Fruit fly (Drosophila melanogaster) Kc167 (cell line): Measurements from ENCODE around the gene CG7694.

ENCODE experiments used
- Myc ChIP-seq: fragments of >200 bp; optimal IDR thresholded peaks from 2 replicates; lab custom pipeline; 2017; ENCODE audit warnings: missing external identifiers
- Sin3A ChIP-seq: fragments of >200 bp; optimal IDR thresholded peaks from 2 replicates; lab custom pipeline; 2018; ENCODE audit warnings: missing external identifiers
- h ChIP-seq: fragments of >200 bp; optimal IDR thresholded peaks from 3 replicates; lab custom pipeline; 2018; ENCODE audit warnings: missing external identifiers
- insv ChIP-seq: fragments of >200 bp; optimal IDR thresholded peaks from 3 replicates; lab custom pipeline; 2018; ENCODE audit warnings: missing external identifiers
- psq ChIP-seq: fragments of >200 bp; optimal IDR thresholded peaks from 2 replicates; lab custom pipeline; 2017; ENCODE audit warnings: missing external identifiers
- ttk ChIP-seq: sonication (Bioruptor generic); optimal IDR thresholded peaks from 2 replicates; lab custom pipeline; 2017; ENCODE audit warnings: missing external identifiers

dm6 chr3R:18639662-18640061, 66.8 kb downstream of the CG7694 start:
- TF ChIP-seq Myc (lab: Kevin White, UChicago), result no peak
- TF ChIP-seq ttk (lab: Kevin White, UChicago), result no peak
- TF ChIP-seq h (lab: Kevin White, UChicago), result no peak
- no peak for TF ChIP-seq Sin3A (lab: Kevin White, UChicago)
- TF ChIP-seq psq (lab: Kevin White, UChicago), result no peak
- no peak for TF ChIP-seq insv (lab: Kevin White, UChicago)
